Fruit fly (Drosophila melanogaster) whole organism, pupa: ENCODE measurements around the gene CG15629.

Experiments used
- CG10348 ChIP-seq: fragments of 200-800 bp; sonication (Bioruptor generic); IDR thresholded peaks from 2 replicates; pipeline ENCODE4 v1.3.6; 2022; ENCODE audit warnings: missing biosample characterization, missing genetic modification characterization
- CG12605 ChIP-seq: fragments of 200-800 bp; sonication (Bioruptor generic); IDR thresholded peaks from 2 replicates; pipeline ENCODE4 v1.3.6; 2022; ENCODE audit warnings: missing biosample characterization, missing genetic modification characterization
- CG13204 ChIP-seq: fragments of 200-800 bp; sonication (Bioruptor generic); optimal IDR thresholded peaks from 2 replicates; lab custom pipeline; 2018; ENCODE audit warnings: missing biosample characterization, mild to moderate bottlenecking, missing genetic modification characterization, moderate library complexity
- CG14655 ChIP-seq: fragments of 200-800 bp; sonication (Bioruptor generic); optimal IDR thresholded peaks from 3 replicates; lab custom pipeline; 2017; ENCODE audit warnings: mild to moderate bottlenecking, missing biosample characterization, missing genetic modification reagents, missing genetic modification characterization
- CG15710 ChIP-seq: fragments of 200-800 bp; sonication (Bioruptor generic); optimal IDR thresholded peaks from 2 replicates; lab custom pipeline; 2018; ENCODE audit warnings: missing biosample characterization, mild to moderate bottlenecking, missing genetic modification characterization, moderate library complexity
- CG17806 ChIP-seq: fragments of 200-800 bp; sonication (Bioruptor generic); optimal IDR thresholded peaks from 2 replicates; lab custom pipeline; 2018; ENCODE audit warnings: missing biosample characterization, mild to moderate bottlenecking, missing genetic modification characterization, moderate library complexity
- CG32121 ChIP-seq: fragments of 200-800 bp; sonication (Bioruptor generic); IDR thresholded peaks from 2 replicates; pipeline ENCODE4 v1.3.6; 2022; ENCODE audit warnings: missing biosample characterization, missing genetic modification characterization
- CG34367 ChIP-seq: fragments of 200-800 bp; sonication (Bioruptor generic); optimal IDR thresholded peaks from 2 replicates; lab custom pipeline; 2018; ENCODE audit warnings: missing biosample characterization, mild to moderate bottlenecking, missing genetic modification characterization
- CG4496 ChIP-seq: fragments of 200-800 bp; sonication (Bioruptor generic); IDR thresholded peaks from 3 replicates; pipeline ENCODE4 v1.3.6; 2022; ENCODE audit warnings: missing biosample characterization, missing genetic modification characterization
- CG8159 ChIP-seq: fragments of 200-800 bp; sonication (Bioruptor generic); optimal IDR thresholded peaks from 3 replicates; lab custom pipeline; 2018; ENCODE audit warnings: missing biosample characterization, mild to moderate bottlenecking, missing genetic modification characterization, moderate library complexity
- CG8301 ChIP-seq: fragments of 200-800 bp; sonication (Bioruptor generic); optimal IDR thresholded peaks from 2 replicates; lab custom pipeline; 2018; ENCODE audit warnings: missing biosample characterization, mild to moderate bottlenecking, missing genetic modification characterization
- CG9948 ChIP-seq: fragments of 200-800 bp; sonication (Bioruptor generic); optimal IDR thresholded peaks from 2 replicates; lab custom pipeline; 2018; ENCODE audit warnings: missing biosample characterization, mild to moderate bottlenecking, missing genetic modification characterization, moderate library complexity
- D1 ChIP-seq: fragments of 200-800 bp; sonication (Bioruptor generic); optimal IDR thresholded peaks from 2 replicates; lab custom pipeline; 2018; ENCODE audit warnings: missing biosample characterization, mild to moderate bottlenecking, missing genetic modification characterization, moderate library complexity
- EcR ChIP-seq: fragments of 200-800 bp; sonication (Bioruptor generic); optimal IDR thresholded peaks from 3 replicates; lab custom pipeline; 2019; ENCODE audit warnings: missing biosample characterization, missing genetic modification characterization, mild to moderate bottlenecking, moderate library complexity, missing genetic modification reagents
- Ets98B ChIP-seq: fragments of 200-800 bp; sonication (Bioruptor generic); IDR thresholded peaks from 2 replicates; pipeline ENCODE4 v1.3.6; 2022; ENCODE audit warnings: missing biosample characterization, missing genetic modification characterization
- Pif1A ChIP-seq: fragments of 200-800 bp; sonication (Bioruptor generic); optimal IDR thresholded peaks from 3 replicates; lab custom pipeline; 2016; ENCODE audit warnings: missing biosample characterization, missing genetic modification characterization
- Pif1B ChIP-seq: fragments of 200-800 bp; sonication (Bioruptor generic); optimal IDR thresholded peaks from 3 replicates; lab custom pipeline; 2016; ENCODE audit warnings: missing biosample characterization, missing genetic modification characterization
- Snoo ChIP-seq: fragments of 200-800 bp; sonication (Bioruptor generic); optimal IDR thresholded peaks from 3 replicates; lab custom pipeline; 2017; ENCODE audit warnings: missing biosample characterization, mild to moderate bottlenecking, missing genetic modification characterization, inconsistent platforms
- fd96Ca ChIP-seq: fragments of 200-800 bp; sonication (Bioruptor generic); IDR thresholded peaks from 3 replicates; pipeline ENCODE4 v1.3.6; 2022; ENCODE audit warnings: missing biosample characterization, missing genetic modification characterization
- gl ChIP-seq: fragments of 200-800 bp; sonication (Bioruptor generic); optimal IDR thresholded peaks from 2 replicates; lab custom pipeline; 2018; ENCODE audit warnings: missing biosample characterization, mild to moderate bottlenecking, missing genetic modification characterization
- rn ChIP-seq: fragments of 200-800 bp; sonication (Bioruptor generic); IDR thresholded peaks from 2 replicates; pipeline ENCODE4 v1.3.6; 2022; ENCODE audit warnings: missing biosample characterization, missing genetic modification characterization

The CG15629 gene

DNA sequence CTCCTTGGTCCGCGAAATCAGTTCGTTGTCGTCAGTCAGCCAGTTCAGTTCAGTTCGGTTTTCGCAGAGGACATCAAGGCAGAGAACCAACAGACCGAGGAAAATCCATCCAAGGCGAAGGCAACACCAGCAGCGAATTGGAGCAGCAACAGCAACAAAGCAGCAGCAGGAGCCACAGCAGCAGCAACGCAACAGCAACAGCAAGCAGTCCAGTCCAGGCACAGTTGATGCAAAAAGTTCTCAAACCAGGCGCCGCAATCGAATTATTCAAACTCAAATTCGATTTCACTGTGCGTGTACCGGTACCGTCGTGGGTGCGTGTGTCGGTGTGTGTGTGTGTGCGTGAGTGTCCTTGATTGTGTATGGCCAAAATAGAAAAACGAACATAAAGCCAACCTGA lies 8.9 kb downstream of the CG15629 start, which contains the start of gene CG15628:
CG15628 (plus strand) TSS at position 18 of the 400 bp plus-strand sequence.
- no peak for TF ChIP-seq CG13204
- no peak for TF ChIP-seq Snoo
- no peak for TF ChIP-seq CG8301
- TF ChIP-seq CG14655 (GFP tag; lab: Kevin White, UChicago), result no peak

DNA sequence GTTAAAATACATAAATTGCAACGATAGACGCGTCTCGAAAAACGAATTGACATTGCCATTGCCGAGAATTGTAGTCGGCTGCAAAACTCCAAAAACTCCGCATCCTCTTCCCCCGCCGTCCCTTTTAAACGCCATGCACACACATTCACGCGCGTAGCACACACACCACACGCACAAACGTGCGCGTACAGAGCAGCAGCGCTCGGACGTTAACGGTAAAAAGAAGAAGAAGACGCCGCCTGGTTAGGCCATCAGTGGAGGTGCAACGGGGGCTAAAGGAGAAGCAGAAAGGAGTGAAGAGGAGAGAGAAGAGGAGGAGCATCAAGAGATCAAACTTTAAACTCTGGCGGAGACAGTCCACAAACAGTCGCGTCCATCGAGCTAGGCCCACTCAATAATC lies 9.4 kb downstream of the CG15629 start:
- no peak for TF ChIP-seq CG10348 (GFP tag; lab: Robert Waterston, UW)
- TF ChIP-seq CG4496 (GFP tag; lab: Robert Waterston, UW), result 0 out of 3 replicates have a peak, but pooled peaks have one; percentile 14
- TF ChIP-seq CG13204, result peak; percentile 76

DNA sequence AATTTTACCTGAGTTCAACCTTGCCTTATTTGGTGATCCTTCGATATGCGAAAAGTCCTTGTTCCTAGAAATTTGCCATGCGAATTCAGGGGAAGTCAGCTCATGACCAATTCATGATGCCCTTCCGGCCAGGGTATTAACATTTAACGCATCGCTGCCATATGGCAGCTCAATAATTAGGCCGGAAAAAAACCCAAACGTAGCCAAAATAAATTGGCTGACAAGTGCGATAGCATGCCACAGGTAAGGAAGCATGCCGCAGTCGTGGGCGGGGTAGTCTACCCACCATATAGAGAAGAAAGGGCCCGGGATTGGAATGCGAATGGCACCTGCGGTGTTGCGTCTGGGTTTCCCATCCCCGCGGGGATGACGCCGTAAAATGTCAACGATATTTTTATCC lies 11.0 kb downstream of the CG15629 start:
- TF ChIP-seq Ets98B, result no peak
- TF ChIP-seq Snoo, result no peak

DNA sequence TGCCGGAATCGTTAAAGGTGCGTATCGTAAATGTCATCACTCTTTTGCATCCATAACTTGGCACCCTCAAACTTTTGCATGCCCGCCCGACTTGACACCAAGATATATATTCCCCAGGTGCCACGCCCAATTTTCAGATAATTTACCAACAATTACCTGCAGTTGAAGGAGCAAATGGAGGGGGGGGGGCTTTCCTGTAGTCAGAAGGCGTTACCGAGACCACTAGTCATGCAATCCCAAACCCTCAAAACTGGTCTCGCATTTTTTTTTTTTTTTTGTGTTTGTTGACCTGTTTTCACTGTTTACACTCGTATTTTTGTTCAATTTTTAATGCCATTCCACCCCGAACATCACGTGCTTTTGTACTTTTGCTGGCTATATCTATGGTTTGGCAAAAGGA lies 12.9 kb downstream of the CG15629 start:
- TF ChIP-seq EcR (GFP tag; lab: Kevin White, UChicago) (peak; percentile 21), CG17806 (tag; lab: Kevin White, UChicago) (no peak)

DNA sequence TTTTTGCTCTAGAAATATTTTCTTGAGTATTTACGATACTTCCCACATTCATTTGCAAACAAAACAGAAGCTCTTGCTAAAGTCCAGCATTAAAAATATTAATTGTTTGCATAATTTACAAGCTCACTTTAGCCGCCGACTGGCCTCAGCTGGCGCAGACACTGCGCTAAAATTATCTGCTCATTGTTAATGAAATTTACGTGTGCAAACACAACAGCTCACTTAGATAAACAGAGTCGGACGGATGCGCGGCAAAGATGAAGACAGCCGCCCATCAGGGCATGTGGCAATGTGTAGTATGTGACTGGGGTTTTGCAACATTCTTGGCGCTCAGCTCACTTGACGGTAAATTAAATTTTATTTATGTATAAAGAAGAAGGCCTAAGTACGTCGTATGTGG lies 16.2 kb downstream of the CG15629 start:
- no peak for TF ChIP-seq CG32121
- TF ChIP-seq CG34367, result no peak
- TF ChIP-seq CG15710, result no peak
- no peak for TF ChIP-seq rn (GFP tag; lab: Robert Waterston, UW)
- TF ChIP-seq Pif1B (GFP tag; lab: Kevin White, UChicago), result no peak
- TF ChIP-seq Ets98B, result no peak
- no peak for TF ChIP-seq CG17806 (tag; lab: Kevin White, UChicago)
- TF ChIP-seq D1, result no peak
- no peak for TF ChIP-seq CG12605 (GFP tag; lab: Robert Waterston, UW)
- TF ChIP-seq CG14655 (GFP tag; lab: Kevin White, UChicago), result no peak
- no peak for TF ChIP-seq CG4496 (GFP tag; lab: Robert Waterston, UW)
- TF ChIP-seq CG8159 (tag; lab: Kevin White, UChicago), result no peak
- TF ChIP-seq Snoo, result no peak
- no peak for TF ChIP-seq Pif1A (GFP tag; lab: Kevin White, UChicago)
- TF ChIP-seq CG9948 (tag; lab: Kevin White, UChicago), result no peak
- no peak for TF ChIP-seq CG10348 (GFP tag; lab: Robert Waterston, UW)
- no peak for TF ChIP-seq CG13204
- no peak for TF ChIP-seq EcR (GFP tag; lab: Kevin White, UChicago)

DNA sequence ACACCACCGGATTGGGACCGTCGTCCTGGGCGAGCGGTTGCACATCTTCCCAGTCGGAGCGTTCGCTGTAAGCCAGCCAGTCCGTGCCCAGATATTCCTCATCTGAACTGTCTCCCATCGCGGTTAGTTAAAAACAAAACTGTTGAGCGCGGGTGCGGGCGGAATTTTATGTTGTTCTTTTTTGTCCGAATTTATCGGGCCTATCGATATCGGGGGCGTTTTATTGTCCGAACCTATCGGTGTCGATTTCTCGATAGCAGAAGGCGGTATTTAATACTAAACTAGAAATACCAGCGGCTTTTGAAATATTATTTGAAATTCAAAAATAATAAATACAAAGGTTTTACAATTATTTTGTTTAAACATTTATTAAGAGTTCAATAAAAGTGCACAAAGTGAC lies 17.7 kb downstream of the CG15629 start, which contains the start of gene Fnta:
Fnta (minus strand) TSS at position 204 of the 400 bp plus-strand sequence.
- TF ChIP-seq fd96Ca (GFP tag; lab: Robert Waterston, UW), result no peak
- TF ChIP-seq CG32121, result no peak
- peak; percentile 25; the same call in 2 of the 3 replicates for TF ChIP-seq CG4496 (GFP tag; lab: Robert Waterston, UW)
- no peak for TF ChIP-seq rn (GFP tag; lab: Robert Waterston, UW)
- TF ChIP-seq CG14655 (GFP tag; lab: Kevin White, UChicago), result no peak
- TF ChIP-seq CG10348 (GFP tag; lab: Robert Waterston, UW), result no peak
- TF ChIP-seq CG8159 (tag; lab: Kevin White, UChicago), result no peak
- TF ChIP-seq gl (tag; lab: Kevin White, UChicago), result no peak
- TF ChIP-seq EcR (GFP tag; lab: Kevin White, UChicago), result peak; percentile 30

DNA sequence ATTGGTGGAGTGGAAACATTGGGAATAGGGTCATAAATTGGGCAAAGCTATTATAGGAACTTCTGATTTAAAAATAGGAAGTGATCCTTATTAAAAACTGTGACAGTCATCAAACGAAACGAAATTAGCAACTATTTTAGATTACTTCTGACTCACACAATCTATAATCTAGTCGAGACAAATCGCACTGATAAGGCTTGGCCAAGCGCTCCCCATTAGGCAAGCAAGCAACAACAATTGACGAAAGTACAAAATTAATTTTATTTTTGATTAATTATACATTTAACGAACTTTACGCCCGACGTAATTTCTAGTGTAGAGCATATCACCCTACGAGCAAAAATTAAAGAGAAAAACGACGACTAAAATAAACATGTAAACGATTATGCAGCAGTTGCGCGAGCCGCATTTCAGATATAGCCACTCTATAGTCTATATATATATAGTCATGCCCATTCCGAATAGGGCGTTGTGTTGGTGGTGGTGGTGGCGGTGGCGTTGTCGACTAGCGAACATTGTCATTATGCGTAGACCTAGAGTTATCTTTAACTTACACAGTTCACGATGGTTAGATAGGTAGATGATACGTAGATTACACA lies 22.4 kb downstream of the CG15629 start, which contains the start of gene Ir25a:
Ir25a (minus strand) TSS at position 210 of the 599 bp plus-strand sequence.
- TF ChIP-seq CG4496 (GFP tag; lab: Robert Waterston, UW) (no peak), CG14655 (GFP tag; lab: Kevin White, UChicago) (no peak), CG12605 (GFP tag; lab: Robert Waterston, UW) (no peak), CG34367 (no peak), D1 (no peak), CG9948 (tag; lab: Kevin White, UChicago) (no peak), CG15710 (no peak), CG10348 (GFP tag; lab: Robert Waterston, UW) (no peak), CG32121 (no peak), Pif1B (GFP tag; lab: Kevin White, UChicago) (no peak), gl (tag; lab: Kevin White, UChicago) (no peak), EcR (GFP tag; lab: Kevin White, UChicago) (no peak), CG17806 (tag; lab: Kevin White, UChicago) (no peak), fd96Ca (GFP tag; lab: Robert Waterston, UW) (no peak), Snoo (no peak), CG8159 (tag; lab: Kevin White, UChicago) (no peak), CG8301 (no peak), CG13204 (no peak), Pif1A (GFP tag; lab: Kevin White, UChicago) (no peak), rn (GFP tag; lab: Robert Waterston, UW) (no peak)
